Worm (Caenorhabditis elegans) whole organism, early embryonic: ENCODE measurements around the gene irld-18.

Experiments
- aly-1 ChIP-seq: sonication (generic microtip); optimal IDR thresholded peaks from 2 replicates; lab custom pipeline; 2016; ENCODE audit warnings: missing genetic modification characterization, missing compliant biosample characterization
- flt-1 ChIP-seq: fragments of 200-800 bp; sonication (Bioruptor generic); IDR thresholded peaks from 2 replicates; pipeline ENCODE4 v1.3.6; 2022; ENCODE audit warnings: missing genetic modification characterization, missing compliant biosample characterization

ce11 chrIV:14534967-14535366 is 45.9 kb downstream of the irld-18 start, which contains the start of gene T27E7.4:
- TF ChIP-seq flt-1 (no peak), aly-1 (no peak)
